Worm (Caenorhabditis elegans) whole organism, L4/young adult: ENCODE data around the gene let-2.

ENCODE experiments used
- W03F9.2 ChIP-seq: fragments of 150-350 bp; optimal IDR thresholded peaks from 2 replicates; lab custom pipeline; 2014; ENCODE audit warnings: missing biosample characterization, missing genetic modification characterization
- dao-5 ChIP-seq: sonication (generic microtip); optimal IDR thresholded peaks from 2 replicates; lab custom pipeline; 2016; ENCODE audit warnings: missing genotype, missing genetic modification characterization, moderate library complexity, missing compliant biosample characterization
- him-1 ChIP-seq: sonication (generic microtip); optimal IDR thresholded peaks from 2 replicates; lab custom pipeline; 2016; ENCODE audit warnings: missing genotype, missing genetic modification reagents, missing genetic modification characterization, missing compliant biosample characterization

The let-2 gene

ce11 chrX:16389273-16389672, at the start of gene let-2:
let-2 (minus strand) TSS chrX:16389340.
- TF ChIP-seq W03F9.2 (tag; lab: Kevin White, UChicago) (no peak), him-1 (tag; lab: Kevin White, UChicago) (no peak), dao-5 (tag; lab: Kevin White, UChicago) (no peak)

ce11 chrX:16432143-16432542, 43.0 kb upstream of the let-2 start, which contains the start of gene F38E9.6:
F38E9.6 (plus strand) TSS chrX:16432443.
- TF ChIP-seq W03F9.2 (tag; lab: Kevin White, UChicago), result no peak
- TF ChIP-seq him-1 (tag; lab: Kevin White, UChicago), result no peak
- TF ChIP-seq dao-5 (tag; lab: Kevin White, UChicago), result no peak

ce11 chrX:16418396-16418795, 29.3 kb upstream of the let-2 start:
- TF ChIP-seq W03F9.2 (tag; lab: Kevin White, UChicago) (no peak), him-1 (tag; lab: Kevin White, UChicago) (no peak), dao-5 (tag; lab: Kevin White, UChicago) (no peak)

ce11 chrX:16416790-16417330, 27.7 kb upstream of the let-2 start, which contains the start of gene eat-17:
eat-17 (minus strand) TSS chrX:16416840.
- TF ChIP-seq him-1 (tag; lab: Kevin White, UChicago) (no peak), W03F9.2 (tag; lab: Kevin White, UChicago) (no peak), dao-5 (tag; lab: Kevin White, UChicago) (no peak)

ce11 chrX:16414572-16414971, 25.4 kb upstream of the let-2 start:
- TF ChIP-seq him-1 (tag; lab: Kevin White, UChicago) (no peak), W03F9.2 (tag; lab: Kevin White, UChicago) (no peak)

- TF ChIP-seq him-1 (tag; lab: Kevin White, UChicago), result no peak
Measured at ce11 chrX:16413208-16413995, 24.3 kb upstream of the let-2 start.

ce11 chrX:16411985-16412384, 22.8 kb upstream of the let-2 start:
- TF ChIP-seq W03F9.2 (tag; lab: Kevin White, UChicago) (no peak), him-1 (tag; lab: Kevin White, UChicago) (no peak), dao-5 (tag; lab: Kevin White, UChicago) (no peak)

ce11 chrX:16409220-16409619, 20.1 kb upstream of the let-2 start:
- TF ChIP-seq W03F9.2 (tag; lab: Kevin White, UChicago), result no peak
- TF ChIP-seq dao-5 (tag; lab: Kevin White, UChicago), result no peak
- TF ChIP-seq him-1 (tag; lab: Kevin White, UChicago), result no peak

ce11 chrX:16406632-16407031, 17.5 kb upstream of the let-2 start:
- no peak for TF ChIP-seq dao-5 (tag; lab: Kevin White, UChicago)
- no peak for TF ChIP-seq W03F9.2 (tag; lab: Kevin White, UChicago)
- TF ChIP-seq him-1 (tag; lab: Kevin White, UChicago), result no peak

ce11 chrX:16404815-16405214, 15.7 kb upstream of the let-2 start:
- TF ChIP-seq W03F9.2 (tag; lab: Kevin White, UChicago), result peak; percentile 3
- no peak for TF ChIP-seq him-1 (tag; lab: Kevin White, UChicago)
- no peak for TF ChIP-seq dao-5 (tag; lab: Kevin White, UChicago)

- TF ChIP-seq dao-5 (tag; lab: Kevin White, UChicago), result no peak
- TF ChIP-seq him-1 (tag; lab: Kevin White, UChicago), result no peak
- TF ChIP-seq W03F9.2 (tag; lab: Kevin White, UChicago), result no peak
Measured at ce11 chrX:16403424-16403823, 14.3 kb upstream of the let-2 start.

ce11 chrX:16402787-16403186, 13.6 kb upstream of the let-2 start:
- no peak for TF ChIP-seq W03F9.2 (tag; lab: Kevin White, UChicago)
- TF ChIP-seq dao-5 (tag; lab: Kevin White, UChicago), result no peak
- no peak for TF ChIP-seq him-1 (tag; lab: Kevin White, UChicago)

ce11 chrX:16402303-16402702, 13.2 kb upstream of the let-2 start:
- TF ChIP-seq dao-5 (tag; lab: Kevin White, UChicago) (no peak), him-1 (tag; lab: Kevin White, UChicago) (no peak), W03F9.2 (tag; lab: Kevin White, UChicago) (no peak)

- TF ChIP-seq dao-5 (tag; lab: Kevin White, UChicago) (no peak), W03F9.2 (tag; lab: Kevin White, UChicago) (no peak), him-1 (tag; lab: Kevin White, UChicago) (no peak)
Measured at ce11 chrX:16400897-16401296, 11.8 kb upstream of the let-2 start.
